Fruit fly (Drosophila melanogaster) whole organism, embryonic: ENCODE data around the gene CG44362.

ENCODE experiments used
- Bgb ChIP-seq: fragments of 200-800 bp; sonication (Bioruptor generic); IDR thresholded peaks from 2 replicates; pipeline ENCODE4 v1.3.6; 2022; ENCODE audit warnings: missing biosample characterization, missing genetic modification characterization; ENCODE audit not compliant: partially characterized antibody
- CG10209 ChIP-seq: fragments of 200-800 bp; sonication (Bioruptor generic); optimal IDR thresholded peaks from 3 replicates; lab custom pipeline; 2017; ENCODE audit warnings: missing biosample characterization, mild to moderate bottlenecking, missing genetic modification characterization, missing genetic modification reagents
- CG12391 ChIP-seq: fragments of 200-800 bp; sonication (Bioruptor generic); optimal IDR thresholded peaks from 3 replicates; lab custom pipeline; 2018; ENCODE audit warnings: missing biosample characterization, mild to moderate bottlenecking, missing genetic modification characterization, moderate library complexity
- CG13775 ChIP-seq: fragments of 200-800 bp; sonication (Bioruptor generic); optimal IDR thresholded peaks from 3 replicates; lab custom pipeline; 2017; ENCODE audit warnings: missing biosample characterization, mild to moderate bottlenecking, missing genetic modification characterization
- CG1602 ChIP-seq: fragments of 200-800 bp; sonication (Bioruptor generic); optimal IDR thresholded peaks from 3 replicates; lab custom pipeline; 2016; ENCODE audit warnings: missing biosample characterization, missing genetic modification characterization
- CG17359 ChIP-seq: fragments of 200-800 bp; sonication (Bioruptor generic); optimal IDR thresholded peaks from 3 replicates; lab custom pipeline; 2018; ENCODE audit warnings: missing biosample characterization, mild to moderate bottlenecking, missing genetic modification characterization, moderate library complexity
- CG1792 ChIP-seq: fragments of 200-800 bp; sonication (Bioruptor generic); optimal IDR thresholded peaks from 2 replicates; lab custom pipeline; 2016; ENCODE audit warnings: missing biosample characterization, missing genetic modification characterization
- CG18011 ChIP-seq: fragments of 200-800 bp; sonication (Bioruptor generic); optimal IDR thresholded peaks from 2 replicates; lab custom pipeline; 2017; ENCODE audit warnings: missing biosample characterization, missing genetic modification characterization, mild to moderate bottlenecking, moderate library complexity, missing genotype
- CG2199 ChIP-seq: fragments of 200-800 bp; sonication (Bioruptor generic); IDR thresholded peaks from 3 replicates; pipeline ENCODE4 v1.3.6; 2022; ENCODE audit warnings: missing biosample characterization, missing genetic modification characterization
- CG2678 ChIP-seq: fragments of 200-800 bp; sonication (Bioruptor generic); optimal IDR thresholded peaks from 3 replicates; lab custom pipeline; 2019; ENCODE audit warnings: missing biosample characterization, mild to moderate bottlenecking, missing genetic modification characterization, moderate library complexity
- CG30020 ChIP-seq: fragments of 200-800 bp; optimal IDR thresholded peaks from 2 replicates; lab custom pipeline; 2019; ENCODE audit warnings: missing biosample characterization, mild to moderate bottlenecking, missing genetic modification characterization, moderate library complexity
- CG31441 ChIP-seq: fragments of 200-800 bp; sonication (Bioruptor generic); IDR thresholded peaks from 2 replicates; pipeline ENCODE4 v1.3.6; 2022; ENCODE audit warnings: missing biosample characterization, missing genetic modification characterization
- CG32767 ChIP-seq: fragments of 200-800 bp; sonication (Bioruptor generic); IDR thresholded peaks from 2 replicates; pipeline ENCODE4 v1.3.6; 2022; ENCODE audit warnings: missing biosample characterization, missing genetic modification characterization
- CG34376 ChIP-seq: fragments of 200-800 bp; sonication (Bioruptor generic); optimal IDR thresholded peaks from 2 replicates; lab custom pipeline; 2018; ENCODE audit warnings: missing biosample characterization, mild to moderate bottlenecking, missing genetic modification characterization
- CG3995 ChIP-seq: fragments of 200-800 bp; sonication (Bioruptor generic); optimal IDR thresholded peaks from 3 replicates; lab custom pipeline; 2016; ENCODE audit warnings: missing biosample characterization, missing genetic modification characterization
- CG42726 ChIP-seq: fragments of 200-800 bp; sonication (Bioruptor generic); IDR thresholded peaks from 2 replicates; pipeline ENCODE4 v1.3.6; 2022; ENCODE audit warnings: missing biosample characterization, missing genetic modification characterization; ENCODE audit not compliant: partially characterized antibody
- CG43689 ChIP-seq: fragments of 200-800 bp; sonication (Bioruptor generic); IDR thresholded peaks from 2 replicates; pipeline ENCODE4 v1.3.6; 2022; ENCODE audit warnings: missing biosample characterization, missing genetic modification characterization
- CG7372 ChIP-seq: fragments of 200-800 bp; sonication (Bioruptor generic); IDR thresholded peaks from 2 replicates; pipeline ENCODE4 v1.3.6; 2022; ENCODE audit warnings: missing biosample characterization, missing genetic modification characterization
- CG7786 ChIP-seq: fragments of 200-800 bp; sonication (Bioruptor generic); optimal IDR thresholded peaks from 2 replicates; lab custom pipeline; 2016; ENCODE audit warnings: missing biosample characterization, missing genetic modification characterization
- CG9817 ChIP-seq: fragments of 200-800 bp; sonication (Bioruptor generic); optimal IDR thresholded peaks from 2 replicates; lab custom pipeline; 2018; ENCODE audit warnings: missing biosample characterization, mild to moderate bottlenecking, missing genetic modification characterization, moderate library complexity
- D19B ChIP-seq: fragments of 200-800 bp; sonication (Bioruptor generic); optimal IDR thresholded peaks from 2 replicates; lab custom pipeline; 2017; ENCODE audit warnings: missing biosample characterization, mild to moderate bottlenecking, missing genetic modification characterization
- Dfd ChIP-seq, 2 experiments: fragments of >200 bp; optimal IDR thresholded peaks; 2 replicates each; lab custom pipeline; 2017; ENCODE audit warnings: missing biosample characterization in 2 of 2, missing genetic modification characterization in 2 of 2
- Dip2 ChIP-seq: fragments of 200-800 bp; sonication (Bioruptor generic); IDR thresholded peaks from 2 replicates; pipeline ENCODE4 v1.3.6; 2022; ENCODE audit warnings: missing biosample characterization, missing genetic modification characterization
- Mad ChIP-seq: fragments of 200-800 bp; sonication (Bioruptor generic); optimal IDR thresholded peaks from 2 replicates; lab custom pipeline; 2016; ENCODE audit warnings: missing biosample characterization, missing genetic modification characterization
- NC2α ChIP-seq: fragments of 200-800 bp; sonication (Bioruptor generic); optimal IDR thresholded peaks from 2 replicates; lab custom pipeline; 2016; ENCODE audit warnings: missing biosample characterization, missing genetic modification characterization
- NfI ChIP-seq: fragments of 200-800 bp; sonication (Bioruptor generic); optimal IDR thresholded peaks from 3 replicates; lab custom pipeline; 2018; ENCODE audit warnings: missing biosample characterization, mild to moderate bottlenecking, missing genetic modification characterization, moderate library complexity
- Pdp1 ChIP-seq, 2 experiments: fragments of 200-800 bp; sonication (Bioruptor generic); optimal IDR thresholded peaks; 3 replicates each; lab custom pipeline; 2016; ENCODE audit warnings: missing biosample characterization in 2 of 2, missing genetic modification characterization in 2 of 2, mild to moderate bottlenecking in 1 of 2, moderate library complexity in 1 of 2
- Ravus ChIP-seq: fragments of 200-800 bp; sonication (Bioruptor generic); IDR thresholded peaks from 2 replicates; pipeline ENCODE4 v1.3.6; 2022; ENCODE audit warnings: missing biosample characterization, missing genetic modification characterization
- Usf ChIP-seq: fragments of 200-800 bp; sonication (Bioruptor generic); optimal IDR thresholded peaks from 2 replicates; lab custom pipeline; 2017; ENCODE audit warnings: missing genotype, missing biosample characterization, missing genetic modification characterization
- bbx ChIP-seq: fragments of 200-800 bp; sonication (Bioruptor generic); IDR thresholded peaks from 2 replicates; pipeline ENCODE4 v1.3.6; 2022; ENCODE audit warnings: missing biosample characterization, missing genetic modification characterization; ENCODE audit not compliant: partially characterized antibody
- cg ChIP-seq: fragments of 200-800 bp; sonication (Bioruptor generic); optimal IDR thresholded peaks from 3 replicates; lab custom pipeline; 2019; ENCODE audit warnings: missing biosample characterization, mild to moderate bottlenecking, missing genetic modification characterization, moderate library complexity
- crc ChIP-seq: fragments of 200-800 bp; sonication (Bioruptor generic); optimal IDR thresholded peaks from 2 replicates; lab custom pipeline; 2016; ENCODE audit warnings: missing biosample characterization, missing genetic modification characterization
- crol ChIP-seq: fragments of 200-800 bp; sonication (Bioruptor generic); IDR thresholded peaks from 2 replicates; pipeline ENCODE4 v1.3.6; 2022; ENCODE audit warnings: missing biosample characterization, missing genetic modification characterization
- cwo ChIP-seq: fragments of 200-800 bp; sonication (Bioruptor generic); optimal IDR thresholded peaks from 3 replicates; lab custom pipeline; 2017; ENCODE audit warnings: missing biosample characterization, missing genetic modification characterization, mild to moderate bottlenecking, moderate library complexity, missing genetic modification reagents
- fd64A ChIP-seq: fragments of 200-800 bp; sonication (Bioruptor generic); optimal IDR thresholded peaks from 3 replicates; lab custom pipeline; 2018; ENCODE audit warnings: missing biosample characterization, mild to moderate bottlenecking, missing genetic modification characterization
- ftz-f1 ChIP-seq: fragments of 200-800 bp; sonication (Bioruptor generic); optimal IDR thresholded peaks from 2 replicates; lab custom pipeline; 2016; ENCODE audit warnings: missing biosample characterization, missing genetic modification characterization
- gsb ChIP-seq: fragments of 200-800 bp; sonication (Bioruptor generic); IDR thresholded peaks from 2 replicates; pipeline ENCODE4 v1.3.6; 2022; ENCODE audit warnings: missing biosample characterization, missing genetic modification characterization
- h ChIP-seq: fragments of >200 bp; optimal IDR thresholded peaks from 2 replicates; lab custom pipeline; 2017
- maf-S ChIP-seq: fragments of 200-800 bp; sonication (Bioruptor generic); optimal IDR thresholded peaks from 2 replicates; lab custom pipeline; 2016; ENCODE audit warnings: missing biosample characterization, missing genetic modification characterization
- org-1 ChIP-seq: fragments of 200-800 bp; sonication (Bioruptor generic); optimal IDR thresholded peaks from 2 replicates; lab custom pipeline; 2017; ENCODE audit warnings: missing biosample characterization, missing genetic modification characterization
- pho ChIP-seq: fragments of 200-800 bp; sonication (Bioruptor generic); optimal IDR thresholded peaks from 2 replicates; lab custom pipeline; 2016; ENCODE audit warnings: missing biosample characterization, missing genetic modification characterization
- pita ChIP-seq: fragments of 200-800 bp; sonication (Bioruptor generic); optimal IDR thresholded peaks from 2 replicates; lab custom pipeline; 2017; ENCODE audit warnings: missing biosample characterization, mild to moderate bottlenecking, missing genetic modification characterization
- ranshi ChIP-seq: fragments of 200-800 bp; sonication (Bioruptor generic); IDR thresholded peaks from 2 replicates; pipeline ENCODE4 v1.3.6; 2022; ENCODE audit warnings: missing biosample characterization, missing genetic modification characterization
- rib ChIP-seq: fragments of 200-800 bp; sonication (Bioruptor generic); IDR thresholded peaks from 2 replicates; pipeline ENCODE4 v1.3.6; 2022; ENCODE audit warnings: missing biosample characterization, missing genetic modification characterization
- scrt ChIP-seq: fragments of 200-800 bp; sonication (Bioruptor generic); optimal IDR thresholded peaks from 2 replicates; lab custom pipeline; 2018; ENCODE audit warnings: missing biosample characterization, mild to moderate bottlenecking, missing genetic modification characterization, moderate library complexity
- slp2 ChIP-seq: fragments of 200-800 bp; sonication (Bioruptor generic); optimal IDR thresholded peaks from 2 replicates; lab custom pipeline; 2016; ENCODE audit warnings: missing biosample characterization, missing genetic modification characterization
- sna ChIP-seq: fragments of 200-800 bp; sonication (Bioruptor generic); IDR thresholded peaks from 2 replicates; pipeline ENCODE4 v1.3.6; 2022; ENCODE audit warnings: missing biosample characterization, missing genetic modification characterization; ENCODE audit not compliant: partially characterized antibody
- so ChIP-seq: fragments of 200-800 bp; sonication (Bioruptor generic); IDR thresholded peaks from 3 replicates; pipeline ENCODE4 v1.3.6; 2022; ENCODE audit warnings: missing biosample characterization, missing genetic modification characterization
- tap ChIP-seq: fragments of 200-800 bp; optimal IDR thresholded peaks from 3 replicates; lab custom pipeline; 2019; ENCODE audit warnings: missing biosample characterization, mild to moderate bottlenecking, missing genetic modification characterization, moderate library complexity
- vnd ChIP-seq: fragments of 200-800 bp; sonication (Bioruptor generic); IDR thresholded peaks from 3 replicates; pipeline ENCODE4 v1.3.6; 2022; ENCODE audit warnings: missing biosample characterization, missing genetic modification characterization; ENCODE audit not compliant: partially characterized antibody
- vvl ChIP-seq: fragments of 200-800 bp; sonication (Bioruptor generic); IDR thresholded peaks from 2 replicates; pipeline ENCODE4 v1.3.6; 2022; ENCODE audit warnings: missing biosample characterization, missing genetic modification characterization

Gene CG44362

DNA sequence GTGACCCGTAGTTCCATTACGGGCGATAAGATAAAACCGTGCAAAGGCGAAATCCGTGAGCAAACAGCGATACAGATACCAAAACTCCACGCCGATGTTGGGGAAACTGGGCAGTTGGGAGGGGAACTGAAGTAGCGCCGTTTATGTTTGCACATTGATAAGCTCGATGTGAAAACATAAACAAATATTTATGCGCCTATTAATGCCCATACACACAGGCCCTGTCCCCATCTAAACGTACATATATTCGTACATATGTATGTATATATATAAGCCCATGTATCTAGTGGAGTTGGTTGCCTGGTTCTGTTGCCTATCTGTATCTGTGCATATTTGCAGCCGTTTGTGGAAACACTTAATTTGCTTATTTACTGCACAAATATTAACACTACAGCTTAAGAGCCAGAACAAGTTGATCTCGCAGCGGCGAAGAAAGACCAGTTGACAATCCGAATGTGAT lies 43.0 kb upstream of the CG44362 start (continued):
- peak; percentile 65 for TF ChIP-seq CG31441 (GFP tag; lab: Robert Waterston, UW)
- no peak for TF ChIP-seq Bgb (GFP tag; lab: Robert Waterston, UW)
- peak; percentile 56 for TF ChIP-seq CG12391 (tag; lab: Kevin White, UChicago)
- no peak for TF ChIP-seq CG42726 (GFP tag; lab: Robert Waterston, UW)
- TF ChIP-seq Ravus = no peak
- TF ChIP-seq sna = no peak
- peak; percentile 47 for TF ChIP-seq NC2α (GFP tag; lab: Kevin White, UChicago)
- peak; percentile 25 to 56 for TF ChIP-seq Pdp1 (GFP tag; optimal IDR thresholded peaks at IDR 0.05; lab: Kevin White, UChicago)
- peak; percentile 62 for TF ChIP-seq NfI (GFP tag; lab: Kevin White, UChicago)
- TF ChIP-seq CG9817 (tag; lab: Kevin White, UChicago) = no peak
- TF ChIP-seq crol = peak; percentile 74
- peak; percentile 23 for TF ChIP-seq Mad (GFP tag; lab: Kevin White, UChicago)
- peak; percentile 39; the same call in 1 of the 2 replicates for TF ChIP-seq gsb (GFP tag; lab: Robert Waterston, UW)
- no peak for TF ChIP-seq CG3995
- TF ChIP-seq CG17359 = peak; percentile 80
- TF ChIP-seq CG1602 (GFP tag; lab: Kevin White, UChicago) = peak; percentile 53
- TF ChIP-seq tap (tag; lab: Kevin White, UChicago) = peak; percentile 76
- peak; percentile 34; the same call in 1 of the 2 replicates for TF ChIP-seq ranshi (GFP tag; lab: Robert Waterston, UW)
- no peak for TF ChIP-seq CG7372 (GFP tag; lab: Robert Waterston, UW)
- TF ChIP-seq D19B (GFP tag; lab: Kevin White, UChicago) = peak; percentile 29
- TF ChIP-seq vnd (GFP tag; lab: Robert Waterston, UW) = no peak
- TF ChIP-seq ftz-f1 (GFP tag; lab: Kevin White, UChicago) = peak; percentile 32
- peak; percentile 32 for TF ChIP-seq slp2 (GFP tag; lab: Kevin White, UChicago)
- TF ChIP-seq bbx = no peak
- peak; percentile 81 for TF ChIP-seq CG10209 (GFP tag; lab: Kevin White, UChicago)
- peak; percentile 62 for TF ChIP-seq cwo (GFP tag; lab: Kevin White, UChicago)
- peak; percentile 83 for TF ChIP-seq CG2678
- no peak for TF ChIP-seq Dip2 (GFP tag; lab: Robert Waterston, UW)
- peak; percentile 43 for TF ChIP-seq maf-S (GFP tag; lab: Kevin White, UChicago)
- TF ChIP-seq CG43689 (GFP tag; lab: Robert Waterston, UW) = no peak; the same call in 1 of the 2 replicates
- TF ChIP-seq rib (GFP tag; lab: Robert Waterston, UW) = no peak; the same call in 1 of the 2 replicates
- no peak for TF ChIP-seq h (lab: Kevin White, UChicago)
- peak; percentile 21 for TF ChIP-seq cg
- TF ChIP-seq crc (GFP tag; lab: Kevin White, UChicago) = peak; percentile 29
- TF ChIP-seq CG30020 (tag; lab: Kevin White, UChicago) = no peak
- no peak for TF ChIP-seq CG7786 (GFP tag; lab: Kevin White, UChicago)
- 0 out of 3 replicates have a peak, but pooled peaks have one; percentile 60 for TF ChIP-seq CG2199
- no peak for TF ChIP-seq Dfd (GFP tag; optimal IDR thresholded peaks at IDR 0.05; lab: Kevin White, UChicago)
- peak; percentile 54 for TF ChIP-seq CG34376 (GFP tag; lab: Kevin White, UChicago)
- TF ChIP-seq CG1792 = peak; percentile 80
- peak; percentile 88 for TF ChIP-seq fd64A
- TF ChIP-seq pita = no peak
- TF ChIP-seq CG13775 (GFP tag; lab: Kevin White, UChicago) = peak; percentile 44
- peak; percentile 83 for TF ChIP-seq org-1 (GFP tag; lab: Kevin White, UChicago)
- TF ChIP-seq vvl (GFP tag; lab: Robert Waterston, UW) = peak; percentile 71
- peak; percentile 30 for TF ChIP-seq Usf (GFP tag; lab: Kevin White, UChicago)
- peak; percentile 56 for TF ChIP-seq CG18011
- TF ChIP-seq pho = peak; percentile 23
- peak; percentile 74 for TF ChIP-seq scrt (GFP tag; lab: Kevin White, UChicago)
- peak; percentile 77 for TF ChIP-seq so (GFP tag; lab: Robert Waterston, UW)
- TF ChIP-seq CG32767 (GFP tag; lab: Robert Waterston, UW) = peak; percentile 63
